Worm (Caenorhabditis elegans) whole organism, L1 larva: Measurements from ENCODE around the gene let-19.

ENCODE experiments used
- ama-1 ChIP-seq: fragments of 150-350 bp; optimal IDR thresholded peaks from 2 replicates; lab custom pipeline; 2014
- ceh-82 ChIP-seq, 3 experiments: fragments of 150-350 bp in 1 of 3; sonication (generic microtip) in 2 of 3; optimal IDR thresholded peaks; 2 replicates each; lab custom pipeline; 2014 to 2017; ENCODE audit warnings: missing biosample characterization in 3 of 3, missing genetic modification characterization in 3 of 3
- efl-1 ChIP-seq, 4 experiments: fragments of 150-350 bp; optimal IDR thresholded peaks in 3 of 4; peaks in 1 of 4; 1 replicate in 1 of 4; 2 replicates in 3 of 4; lab custom pipeline; 2014; ENCODE audit warnings: missing biosample characterization in 2 of 4, missing genetic modification characterization in 2 of 4, missing genetic modification reagents in 2 of 4
- elt-3 ChIP-seq, 6 experiments: fragments of 150-350 bp in 1 of 6; sonication (generic microtip); optimal IDR thresholded peaks; 2 replicates each; lab custom pipeline; 2017 to 2018; ENCODE audit warnings: missing biosample characterization in 6 of 6, missing genetic modification characterization in 6 of 6, inconsistent platforms in 1 of 6
- nhr-11 ChIP-seq: fragments of 150-350 bp; optimal IDR thresholded peaks from 2 replicates; lab custom pipeline; 2014; ENCODE audit warnings: missing biosample characterization, missing genetic modification characterization
- nhr-84 ChIP-seq: sonication (generic microtip); optimal IDR thresholded peaks from 2 replicates; lab custom pipeline; 2017; ENCODE audit warnings: missing biosample characterization, missing genetic modification characterization
- pag-3 ChIP-seq: sonication (generic microtip); optimal IDR thresholded peaks from 2 replicates; lab custom pipeline; 2017; ENCODE audit warnings: missing genetic modification characterization, mild to moderate bottlenecking, missing compliant biosample characterization, antibody characterized with exemption, borderline replicate concordance; ENCODE audit not compliant: insufficient read depth
- pqm-1 ChIP-seq: sonication (generic microtip); optimal IDR thresholded peaks from 3 replicates; lab custom pipeline; 2017; ENCODE audit warnings: missing biosample characterization, missing genetic modification characterization
- swsn-7 ChIP-seq: sonication (generic microtip); optimal IDR thresholded peaks from 2 replicates; lab custom pipeline; 2016; ENCODE audit warnings: missing genetic modification characterization, missing compliant biosample characterization

DNA sequence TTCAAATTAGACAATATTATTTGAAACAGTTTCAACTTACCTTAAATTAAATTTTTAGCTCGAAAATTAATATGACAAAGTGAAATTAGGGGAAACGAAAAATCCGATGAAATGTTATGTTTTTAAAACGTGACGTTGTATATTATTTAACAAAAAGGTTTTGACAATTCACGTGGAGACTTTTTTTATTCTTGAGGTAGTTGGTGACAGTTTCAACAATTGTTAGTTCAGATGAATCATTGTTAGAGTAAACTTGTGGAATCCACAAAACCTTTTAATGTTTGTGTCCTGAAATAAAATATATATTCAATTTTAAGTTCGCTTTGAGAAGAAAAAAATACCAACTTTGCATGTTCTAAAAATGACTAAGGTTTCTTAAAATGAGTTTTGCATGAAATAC is 11.3 kb upstream of the let-19 start, which contains the start of gene fut-1:
- no peak for TF ChIP-seq elt-3 (tag; optimal IDR thresholded peaks at IDR 0.05; lab: Kevin White, UChicago)
- TF ChIP-seq nhr-84 (tag; lab: Kevin White, UChicago), result no peak
- no peak for TF ChIP-seq ceh-82 (tag; optimal IDR thresholded peaks at IDR 0.05; lab: Kevin White, UChicago)
- TF ChIP-seq pqm-1 (tag; lab: Kevin White, UChicago), result no peak
- TF ChIP-seq ama-1, result no peak
- TF ChIP-seq pag-3 (tag; lab: Kevin White, UChicago), result no peak
- no peak for TF ChIP-seq swsn-7 (tag; lab: Kevin White, UChicago)
- no peak for TF ChIP-seq efl-1 (optimal IDR thresholded peaks at IDR 0.05; lab: Kevin White, UChicago)
- no peak for TF ChIP-seq efl-1 (GFP tag; optimal IDR thresholded peaks at IDR 0.05 in 1 of 2; lab: Kevin White, UChicago)
- no peak for TF ChIP-seq nhr-11 (tag; lab: Kevin White, UChicago)
